Worm (Caenorhabditis elegans): ENCODE measurements around the gene B0310.3.

The B0310.3 gene

DNA sequence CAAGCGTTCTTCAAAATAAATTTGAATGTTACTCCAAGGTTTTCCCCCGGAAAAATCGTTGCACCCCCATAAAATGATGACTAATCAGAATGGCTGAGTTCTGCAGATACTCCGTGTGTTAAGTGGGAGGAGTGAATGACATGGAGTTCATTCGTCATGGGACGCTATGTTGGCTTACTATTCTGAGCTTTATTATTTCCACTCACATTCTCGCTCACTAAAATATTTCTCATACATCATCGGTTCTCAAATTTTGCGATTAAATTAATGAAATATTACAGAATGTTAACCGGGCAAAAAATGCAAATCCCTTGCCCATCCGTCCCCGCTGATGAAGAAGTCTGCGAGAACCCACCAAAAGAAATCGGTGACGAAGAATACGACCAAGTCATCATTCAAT, 22.0 kb upstream of the B0310.3 start, which contains the start of gene F28C10.1:
TSS of gene F28C10.1 (plus strand) at position 301 of the 400 bp plus-strand sequence.
- TF ChIP-seq nhr-10 (tag; optimal IDR thresholded peaks at IDR 0.05) (no peak), aly-2 (tag; optimal IDR thresholded peaks at IDR 0.05) (no peak), alr-1 (tag; optimal IDR thresholded peaks at IDR 0.05) (no peak), egl-27 (tag; optimal IDR thresholded peaks at IDR 0.05) (no peak), nhr-77 (tag; optimal IDR thresholded peaks at IDR 0.05) (no peak), ztf-1 (GFP tag; conservative IDR thresholded peaks at IDR 0.05) (no peak), ZK546.5 (tag; optimal IDR thresholded peaks at IDR 0.05) (no peak), C34F6.9 (tag; optimal IDR thresholded peaks at IDR 0.05) (no peak), nhr-11 (tag; optimal IDR thresholded peaks at IDR 0.05) (no peak), nhr-21 (tag; optimal IDR thresholded peaks at IDR 0.05) (no peak), snpc-4 (tag; optimal IDR thresholded peaks at IDR 0.05) (no peak), ceh-16 (tag; optimal IDR thresholded peaks at IDR 0.05) (no peak)

DNA sequence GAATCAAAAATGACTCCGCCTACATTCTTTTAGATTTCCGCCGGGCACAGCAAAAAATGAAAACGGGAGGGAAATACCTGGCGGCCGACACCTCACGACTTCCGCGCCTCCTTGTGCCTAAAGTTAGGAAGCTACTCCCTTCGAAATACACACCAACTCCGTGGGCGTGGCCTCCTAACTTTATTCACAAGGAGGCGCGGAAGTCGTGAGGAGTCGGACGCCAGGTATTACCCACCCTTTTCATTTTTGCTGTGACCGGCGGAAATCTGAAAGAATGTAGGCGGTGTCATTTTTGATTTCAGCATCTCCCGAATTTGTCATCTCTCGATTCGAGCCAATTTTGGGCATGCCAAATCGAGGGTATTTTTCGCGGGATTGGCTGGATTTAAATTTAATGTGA, 17.3 kb upstream of the B0310.3 start:
- no peak for TF ChIP-seq unc-55 (GFP tag; optimal IDR thresholded peaks at IDR 0.05)
- TF ChIP-seq lin-13 (GFP tag; optimal IDR thresholded peaks at IDR 0.05): no peak
- TF ChIP-seq ZK546.5 (tag; optimal IDR thresholded peaks at IDR 0.05): no peak
- no peak for TF ChIP-seq Y55F3AM.14 (GFP tag; optimal IDR thresholded peaks at IDR 0.05)

DNA sequence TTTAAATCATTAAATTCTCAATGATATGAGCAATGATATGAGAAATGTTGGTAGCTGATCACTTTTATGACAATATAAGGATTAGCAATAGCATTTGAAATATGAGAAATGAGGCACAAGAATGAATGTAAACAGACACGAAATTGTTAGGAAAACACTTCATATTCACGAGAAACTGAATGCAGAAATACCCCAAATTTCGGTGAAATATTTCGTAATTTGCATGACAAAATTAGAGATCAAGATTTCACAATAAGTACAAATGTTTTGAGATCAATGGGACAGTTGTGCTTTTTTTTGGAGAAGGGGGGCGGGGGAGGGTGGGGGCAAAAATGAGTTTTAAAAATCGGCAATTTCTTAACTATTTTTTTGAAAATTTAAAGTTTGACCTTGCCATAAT, 15.6 kb upstream of the B0310.3 start:
- TF ChIP-seq Y55F3AM.14 (GFP tag; optimal IDR thresholded peaks at IDR 0.05) (no peak), nhr-129 (tag; optimal IDR thresholded peaks at IDR 0.05) (peak; percentile 58)

DNA sequence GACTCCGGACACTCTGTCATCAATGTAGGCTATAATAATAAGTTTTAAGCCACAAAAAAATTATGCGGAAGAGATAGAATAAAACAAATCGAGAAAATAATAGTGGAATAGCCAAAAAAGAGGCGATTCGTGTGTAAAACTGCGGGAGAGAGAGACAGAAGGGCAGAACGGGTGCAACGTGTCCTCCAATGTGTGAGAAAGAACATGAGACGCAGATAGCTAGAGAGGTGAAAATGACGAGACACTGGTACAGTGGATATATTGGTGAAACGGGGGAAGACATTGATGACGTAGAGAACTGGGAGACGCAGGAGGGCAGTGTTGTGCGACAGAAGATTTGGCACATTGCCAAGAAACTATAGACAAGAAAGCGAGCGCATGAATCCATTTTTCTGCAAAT, 14.9 kb upstream of the B0310.3 start, which contains the start of gene F28C10.3:
TSS of gene F28C10.3 (minus strand) at position 101 of the 400 bp plus-strand sequence.
- no peak for TF ChIP-seq nhr-10 (tag; optimal IDR thresholded peaks at IDR 0.05)
- TF ChIP-seq ztf-11 (tag; optimal IDR thresholded peaks at IDR 0.05): no peak
- TF ChIP-seq sem-4 (tag; optimal IDR thresholded peaks at IDR 0.05): peak; percentile 92
- no peak for TF ChIP-seq nhr-11 (tag; optimal IDR thresholded peaks at IDR 0.05)
- peak; percentile 94 for TF ChIP-seq nhr-21 (tag; optimal IDR thresholded peaks at IDR 0.05)
- TF ChIP-seq mbf-1 (tag; optimal IDR thresholded peaks at IDR 0.05): no peak
- peak; percentile 87 for TF ChIP-seq blmp-1 (tag; optimal IDR thresholded peaks at IDR 0.05; ENCODE audit: insufficient read depth)
- TF ChIP-seq zag-1 (tag; optimal IDR thresholded peaks at IDR 0.05): peak; percentile 88
- peak; percentile 94 for TF ChIP-seq nhr-129 (tag; optimal IDR thresholded peaks at IDR 0.05)
- peak; percentile 93 for TF ChIP-seq fos-1 (tag; optimal IDR thresholded peaks at IDR 0.05)
- TF ChIP-seq snpc-4 (tag; optimal IDR thresholded peaks at IDR 0.05): peak; percentile 3
- TF ChIP-seq dmd-4 (tag; optimal IDR thresholded peaks at IDR 0.05): no peak
- no peak for TF ChIP-seq R02D3.7 (tag; optimal IDR thresholded peaks at IDR 0.05)
- TF ChIP-seq C34F6.9 (tag; optimal IDR thresholded peaks at IDR 0.05): peak; percentile 88
- TF ChIP-seq aly-2 (tag; optimal IDR thresholded peaks at IDR 0.05): no peak
- no peak for TF ChIP-seq lin-11 (tag; optimal IDR thresholded peaks at IDR 0.05)
- TF ChIP-seq nhr-6 (tag; optimal IDR thresholded peaks at IDR 0.05): peak; percentile 86
- TF ChIP-seq Y55F3AM.14 (GFP tag; optimal IDR thresholded peaks at IDR 0.05): peak; percentile 58
- no peak for TF ChIP-seq unc-39 (tag; optimal IDR thresholded peaks at IDR 0.05)
- no peak for TF ChIP-seq lin-39 (tag; optimal IDR thresholded peaks at IDR 0.05)
- TF ChIP-seq F13H6.1 (tag; optimal IDR thresholded peaks at IDR 0.05): peak; percentile 88
- no peak for TF ChIP-seq gmeb-1 (tag; optimal IDR thresholded peaks at IDR 0.05)
- TF ChIP-seq ceh-16 (tag; optimal IDR thresholded peaks at IDR 0.05): peak; percentile 22
- TF ChIP-seq ama-1 (optimal IDR thresholded peaks at IDR 0.05): no peak
- TF ChIP-seq mdl-1 (tag; optimal IDR thresholded peaks at IDR 0.05): peak; percentile 78 to 87
- peak; percentile 91 for TF ChIP-seq nhr-25 (tag; optimal IDR thresholded peaks at IDR 0.05)
- TF ChIP-seq ZK546.5 (tag; optimal IDR thresholded peaks at IDR 0.05): no peak
- TF ChIP-seq lin-13 (GFP tag; optimal IDR thresholded peaks at IDR 0.05): peak; percentile 71
- peak; percentile 14 for TF ChIP-seq ztf-4 (tag; optimal IDR thresholded peaks at IDR 0.05)
- TF ChIP-seq nhr-12 (tag; optimal IDR thresholded peaks at IDR 0.05): no peak
- peak; percentile 55 to 88 for TF ChIP-seq lsy-2 (tag; optimal IDR thresholded peaks at IDR 0.05)
- peak; percentile 100 for TF ChIP-seq sma-9 (GFP tag; optimal IDR thresholded peaks at IDR 0.05)
- TF ChIP-seq sma-9 (tag; optimal IDR thresholded peaks at IDR 0.05): peak; percentile 83
- peak; percentile 50 for TF ChIP-seq unc-62 (GFP tag; optimal IDR thresholded peaks at IDR 0.05)
- TF ChIP-seq egl-27 (tag; optimal IDR thresholded peaks at IDR 0.05): peak; percentile 93
- TF ChIP-seq nhr-77 (tag; optimal IDR thresholded peaks at IDR 0.05): no peak
- TF ChIP-seq elt-3 (tag; optimal IDR thresholded peaks at IDR 0.05): no peak
- peak; percentile 77 for TF ChIP-seq unc-55 (GFP tag; optimal IDR thresholded peaks at IDR 0.05)
- TF ChIP-seq mab-5 (tag; optimal IDR thresholded peaks at IDR 0.05): peak; percentile 79
- peak; percentile 31 for TF ChIP-seq nhr-237 (tag; optimal IDR thresholded peaks at IDR 0.05)
- TF ChIP-seq crh-2 (tag; optimal IDR thresholded peaks at IDR 0.05): peak; percentile 97
- peak; percentile 81 for TF ChIP-seq sma-3 (GFP tag; optimal IDR thresholded peaks at IDR 0.05)
- TF ChIP-seq ztf-1 (GFP tag; conservative IDR thresholded peaks at IDR 0.05): no peak
- TF ChIP-seq elt-1 (tag; optimal IDR thresholded peaks at IDR 0.05): no peak
- no peak for TF ChIP-seq ceh-82 (tag; optimal IDR thresholded peaks at IDR 0.05)
